Worm (Caenorhabditis elegans): ENCODE measurements around the gene F13H10.9.
A peak's percentile ranks its signal among the peaks of the same experiment; 100 is the strongest.

Gene F13H10.9

ce11 chrIV:11027560-11027959 is 25.8 kb downstream of the F13H10.9 start (continued):
- TF ChIP-seq cebp-1 (GFP tag; IDR thresholded peaks at IDR 0.05) (no peak), cebp-1 (tag; optimal IDR thresholded peaks at IDR 0.05) (peak; percentile 47), F49E8.2 (tag; optimal IDR thresholded peaks at IDR 0.05; ENCODE audit: insufficient read depth) (no peak), F57A8.1 (GFP tag; optimal IDR thresholded peaks at IDR 0.05) (no peak), lin-35 (GFP tag; optimal IDR thresholded peaks at IDR 0.05) (peak in 1 of 3 experiments; percentile 29), nfyb-1 (GFP tag; IDR thresholded peaks at IDR 0.05) (peak; percentile 58; the same call in 1 of the 2 replicates), ccch-3 (GFP tag; optimal IDR thresholded peaks at IDR 0.05) (no peak), B0336.3 (GFP tag; IDR thresholded peaks at IDR 0.05) (0 out of 2 replicates have a peak, but pooled peaks have one; percentile 30), tlf-1 (GFP tag; optimal IDR thresholded peaks at IDR 0.05) (peak; percentile 42), rpc-1 (optimal IDR thresholded peaks at IDR 0.05) (peak; percentile 5), rpc-1 (tag; optimal IDR thresholded peaks at IDR 0.05) (no peak), hsf-1 (GFP tag; IDR thresholded peaks at IDR 0.05) (peak; percentile 90), dpl-1 (GFP tag; optimal IDR thresholded peaks at IDR 0.05) (no peak), snpc-4 (GFP tag; optimal IDR thresholded peaks at IDR 0.05) (no peak), snpc-4 (tag; optimal IDR thresholded peaks at IDR 0.05) (peak in 3 of 4 experiments; percentile 7 to 44 (median 33)), unc-62 (GFP tag; optimal IDR thresholded peaks at IDR 0.05) (peak; percentile 30), attf-6 (GFP tag; IDR thresholded peaks at IDR 0.05) (no peak), ekl-4 (GFP tag; IDR thresholded peaks at IDR 0.05) (no peak), hlh-12 (tag; optimal IDR thresholded peaks at IDR 0.05) (no peak), sea-2 (GFP tag; IDR thresholded peaks at IDR 0.05) (no peak), cebp-2 (GFP tag; IDR thresholded peaks at IDR 0.05) (no peak), ceh-91 (GFP tag; IDR thresholded peaks at IDR 0.05) (no peak), Y53G8AR.9 (GFP tag; conservative IDR thresholded peaks at IDR 0.05) (0 out of 2 replicates have a peak, but pooled peaks have one; percentile 21), tbp1 (GFP tag; optimal IDR thresholded peaks at IDR 0.05) (peak; percentile 49), ceh-100 (GFP tag; IDR thresholded peaks at IDR 0.05) (no peak)

ce11 chrIV:11029412-11029811 is 27.7 kb downstream of the F13H10.9 start, which contains the start of gene hrg-5:
Gene hrg-5, minus strand, starts transcription at chrIV:11029428.
- TF ChIP-seq F49E8.2 (tag; optimal IDR thresholded peaks at IDR 0.05; ENCODE audit: insufficient read depth) = no peak
- peak; percentile 66 for TF ChIP-seq nhr-80 (tag; optimal IDR thresholded peaks at IDR 0.05)
- TF ChIP-seq K11D2.4 (GFP tag; IDR thresholded peaks at IDR 0.05) = no peak

- TF ChIP-seq let-607 (tag; optimal IDR thresholded peaks at IDR 0.05) = no peak
- no peak for TF ChIP-seq somi-1 (GFP tag; optimal IDR thresholded peaks at IDR 0.05)
- no peak for TF ChIP-seq rec-8 (tag; optimal IDR thresholded peaks at IDR 0.05)
- no peak for TF ChIP-seq ceh-27 (GFP tag; optimal IDR thresholded peaks at IDR 0.05)
- TF ChIP-seq bed-2 (GFP tag; IDR thresholded peaks at IDR 0.05) = no peak
- no peak for TF ChIP-seq B0019.2 (GFP tag; conservative IDR thresholded peaks at IDR 0.05)
- no peak for TF ChIP-seq Y53F4B.3 (GFP tag; IDR thresholded peaks at IDR 0.05)
- TF ChIP-seq F33H1.4 (GFP tag; IDR thresholded peaks at IDR 0.05) = no peak
- TF ChIP-seq ccch-3 (GFP tag; optimal IDR thresholded peaks at IDR 0.05) = no peak
- no peak for TF ChIP-seq F52B5.7 (tag; optimal IDR thresholded peaks at IDR 0.05)
- no peak for TF ChIP-seq rcor-1 (GFP tag; IDR thresholded peaks at IDR 0.05)
- no peak for TF ChIP-seq xnd-1 (tag; optimal IDR thresholded peaks at IDR 0.05)
- TF ChIP-seq gei-17 (GFP tag; optimal IDR thresholded peaks at IDR 0.05) = no peak
- TF ChIP-seq Y56A3A.18 (GFP tag; IDR thresholded peaks at IDR 0.05) = no peak
- TF ChIP-seq dpl-1 (GFP tag; optimal IDR thresholded peaks at IDR 0.05) = no peak
Measured at ce11 chrIV:11030117-11030516, 28.4 kb downstream of the F13H10.9 start.
